Fruit fly (Drosophila melanogaster) whole organism, adult: ENCODE measurements around the gene CG13047.

Experiments
- CG11617 ChIP-seq: fragments of 200-800 bp; sonication (Bioruptor generic); optimal IDR thresholded peaks from 2 replicates; lab custom pipeline; 2017; ENCODE audit warnings: mild to moderate bottlenecking, missing biosample characterization, missing genetic modification reagents, missing genetic modification characterization
- CG12768 ChIP-seq: fragments of 200-800 bp; sonication (Bioruptor generic); optimal IDR thresholded peaks from 2 replicates; lab custom pipeline; 2017; ENCODE audit warnings: missing biosample characterization, missing genetic modification characterization, mild to moderate bottlenecking, moderate library complexity, missing genetic modification reagents
- CG14711 ChIP-seq: fragments of 200-800 bp; sonication (Bioruptor generic); optimal IDR thresholded peaks from 2 replicates; lab custom pipeline; 2018; ENCODE audit warnings: missing biosample characterization, mild to moderate bottlenecking, missing genetic modification characterization, moderate library complexity
- CG1620 ChIP-seq: fragments of 200-800 bp; sonication (Bioruptor generic); optimal IDR thresholded peaks from 2 replicates; lab custom pipeline; 2016; ENCODE audit warnings: missing biosample characterization, missing genetic modification characterization
- CG33017 ChIP-seq: fragments of 200-800 bp; sonication (Bioruptor generic); optimal IDR thresholded peaks from 2 replicates; lab custom pipeline; 2018; ENCODE audit warnings: missing biosample characterization, mild to moderate bottlenecking, missing genetic modification characterization, moderate library complexity
- CG5204 ChIP-seq: fragments of 200-800 bp; sonication (Bioruptor generic); optimal IDR thresholded peaks from 2 replicates; lab custom pipeline; 2016; ENCODE audit warnings: missing biosample characterization, missing genetic modification characterization
- CG7045 ChIP-seq: fragments of 200-800 bp; sonication (Bioruptor generic); optimal IDR thresholded peaks from 2 replicates; lab custom pipeline; 2017; ENCODE audit warnings: missing biosample characterization, mild to moderate bottlenecking, missing genetic modification characterization
- CG7101 ChIP-seq: fragments of 200-800 bp; sonication (Bioruptor generic); optimal IDR thresholded peaks from 2 replicates; lab custom pipeline; 2018; ENCODE audit warnings: missing biosample characterization, mild to moderate bottlenecking, missing genetic modification characterization, moderate library complexity
- Clk ChIP-seq: fragments of 200-800 bp; sonication (Bioruptor generic); optimal IDR thresholded peaks from 2 replicates; lab custom pipeline; 2017; ENCODE audit warnings: missing biosample characterization, missing genetic modification characterization
- Crg-1 ChIP-seq: fragments of 200-800 bp; sonication (Bioruptor generic); optimal IDR thresholded peaks from 2 replicates; lab custom pipeline; 2016; ENCODE audit warnings: missing biosample characterization, missing genetic modification characterization
- Hr96 ChIP-seq: fragments of 200-800 bp; sonication (Bioruptor generic); optimal IDR thresholded peaks from 2 replicates; lab custom pipeline; 2016; ENCODE audit warnings: missing biosample characterization, missing genetic modification characterization
- Mnt ChIP-seq: fragments of 200-800 bp; sonication (Bioruptor generic); optimal IDR thresholded peaks from 2 replicates; lab custom pipeline; 2016; ENCODE audit warnings: missing biosample characterization, mild to moderate bottlenecking, missing genetic modification characterization
- bab1 ChIP-seq: fragments of 200-800 bp; sonication (Bioruptor generic); optimal IDR thresholded peaks from 3 replicates; lab custom pipeline; 2019; ENCODE audit warnings: missing biosample characterization, mild to moderate bottlenecking, missing genetic modification characterization, moderate library complexity
- cic ChIP-seq: fragments of 200-800 bp; sonication (Bioruptor generic); optimal IDR thresholded peaks from 2 replicates; lab custom pipeline; 2017; ENCODE audit warnings: missing biosample characterization, mild to moderate bottlenecking, missing genetic modification characterization, moderate library complexity
- cnc ChIP-seq, 2 experiments: fragments of >200 bp; optimal IDR thresholded peaks; 2 replicates each; lab custom pipeline; 2017
- kay ChIP-seq: fragments of 200-800 bp; sonication (Bioruptor generic); peaks from one replicate; lab custom pipeline; 2016; ENCODE audit warnings: missing biosample characterization, missing genetic modification characterization, borderline replicate concordance
- ovo ChIP-seq: fragments of 200-800 bp; sonication (Bioruptor generic); optimal IDR thresholded peaks from 2 replicates; lab custom pipeline; 2016; ENCODE audit warnings: missing biosample characterization, missing genetic modification characterization
- pad ChIP-seq: fragments of 200-800 bp; sonication (Bioruptor generic); optimal IDR thresholded peaks from 3 replicates; lab custom pipeline; 2017; ENCODE audit warnings: missing biosample characterization, missing genetic modification characterization, mild to moderate bottlenecking, moderate library complexity, missing genetic modification reagents
- tj ChIP-seq: fragments of 200-800 bp; sonication (Bioruptor generic); optimal IDR thresholded peaks from 3 replicates; lab custom pipeline; 2017; ENCODE audit warnings: missing biosample characterization, mild to moderate bottlenecking, missing genetic modification characterization, moderate library complexity
- toe ChIP-seq: fragments of 200-800 bp; sonication (Bioruptor generic); optimal IDR thresholded peaks from 2 replicates; lab custom pipeline; 2016; ENCODE audit warnings: missing biosample characterization, missing genetic modification characterization

CG13047 gene

DNA sequence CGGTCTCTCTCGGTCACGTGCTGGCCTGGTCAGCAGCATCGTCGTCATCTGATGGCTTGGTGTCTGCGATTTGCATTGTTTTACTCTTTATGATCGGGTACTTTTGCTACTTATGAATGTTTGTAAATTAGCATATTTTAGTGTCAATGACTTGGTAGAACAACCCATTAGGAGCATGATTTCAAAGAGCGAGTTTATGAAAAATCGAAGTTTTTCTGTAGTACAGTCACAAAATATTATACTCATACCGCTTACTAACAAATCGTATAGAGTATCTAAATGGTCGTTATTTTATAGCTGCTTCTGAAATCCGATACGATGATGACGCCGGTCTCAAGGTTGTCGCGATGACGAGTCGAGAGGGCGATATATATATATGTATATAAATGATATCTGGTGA is 1.1 kb upstream of the CG13047 start:
- TF ChIP-seq cnc (optimal IDR thresholded peaks at IDR 0.05; lab: Kevin White, UChicago) = no peak
- TF ChIP-seq ovo (GFP tag; lab: Kevin White, UChicago) = no peak
- TF ChIP-seq CG7101 (tag; lab: Kevin White, UChicago) = no peak
- no peak for TF ChIP-seq kay

dm6 chr3L:16283821-16284220 is 1.4 kb downstream of the CG13047 start, which contains the start of gene CG13048:
CG13048 (minus strand) TSS chr3L:16283921.
- TF ChIP-seq cic = no peak
- TF ChIP-seq CG7045 (GFP tag; lab: Kevin White, UChicago) = no peak

DNA sequence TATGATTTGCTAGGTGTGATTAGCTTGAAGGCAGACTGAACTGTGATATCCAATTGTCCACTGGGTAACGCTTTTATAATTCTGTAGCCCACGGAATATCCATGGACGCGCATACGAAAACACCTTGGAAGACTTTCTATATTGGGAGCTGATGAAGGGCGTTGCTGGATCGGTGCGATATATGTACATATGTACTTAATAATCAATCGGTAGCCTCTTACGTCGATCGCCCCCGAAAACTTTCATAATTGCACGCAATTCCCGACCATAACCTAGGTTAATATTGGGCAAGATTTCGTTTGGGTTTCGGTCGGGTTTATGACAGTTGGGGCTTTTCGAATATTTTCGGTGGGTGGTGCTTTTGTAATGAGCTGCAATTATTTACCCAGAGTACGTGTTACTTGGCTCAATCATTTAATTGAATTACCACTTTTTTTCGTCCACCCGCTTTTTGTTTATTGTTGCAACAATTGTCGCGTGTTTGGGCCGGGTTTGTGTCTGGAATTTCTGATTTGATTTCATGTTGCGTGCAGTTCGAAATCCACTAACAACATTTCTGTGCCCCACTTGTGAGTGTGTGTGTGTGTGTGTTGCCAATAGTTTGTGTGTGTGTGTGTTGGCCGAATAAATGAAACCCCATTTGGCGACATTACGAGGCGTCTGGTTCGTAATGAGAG is 3.2 kb downstream of the CG13047 start, which contains the start of gene CG13049:
CG13049 (minus strand) TSS at position 51 of the 677 bp plus-strand sequence.
- TF ChIP-seq CG33017 (tag; lab: Kevin White, UChicago) (no peak), Hr96 (GFP tag; lab: Kevin White, UChicago) (no peak), pad (GFP tag; lab: Kevin White, UChicago) (no peak), CG5204 (GFP tag; lab: Kevin White, UChicago) (no peak), CG11617 (GFP tag; lab: Kevin White, UChicago) (no peak), tj (GFP tag; lab: Kevin White, UChicago) (no peak), CG12768 (no peak), CG1620 (GFP tag; lab: Kevin White, UChicago) (no peak), Mnt (GFP tag; lab: Kevin White, UChicago) (no peak), CG7045 (GFP tag; lab: Kevin White, UChicago) (no peak), CG14711 (tag; lab: Kevin White, UChicago) (no peak), ovo (GFP tag; lab: Kevin White, UChicago) (no peak), cnc (optimal IDR thresholded peaks at IDR 0.05; lab: Kevin White, UChicago) (no peak), cic (no peak), kay (no peak), Crg-1 (GFP tag; lab: Kevin White, UChicago) (no peak), Clk (GFP tag; lab: Kevin White, UChicago) (no peak), CG7101 (tag; lab: Kevin White, UChicago) (no peak), toe (GFP tag; lab: Kevin White, UChicago) (no peak)

DNA sequence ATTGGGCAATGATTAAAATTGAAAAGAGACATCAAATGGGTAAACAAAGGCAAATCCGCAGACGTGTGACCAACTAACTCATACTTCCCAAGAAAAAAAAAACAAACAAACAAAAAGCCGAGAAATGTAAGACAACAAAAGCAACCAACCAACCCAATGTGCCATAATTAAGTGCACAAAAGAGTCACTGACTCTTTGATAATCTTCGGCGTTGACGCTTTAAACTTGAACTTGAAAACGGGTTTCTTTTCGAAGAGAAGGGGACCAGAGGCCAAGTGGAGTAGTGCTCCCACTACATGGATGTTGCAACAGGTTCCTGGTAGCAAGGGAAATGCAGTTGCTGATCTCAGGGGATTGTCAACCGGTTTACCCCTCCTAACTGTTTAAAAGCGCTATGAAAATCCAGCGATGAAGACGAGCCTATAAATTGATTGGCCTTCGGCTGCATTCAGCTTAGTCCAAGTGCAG is 5.2 kb downstream of the CG13047 start, which contains the start of gene CG13064:
CG13064 (plus strand) TSS at position 418 of the 468 bp plus-strand sequence.
- TF ChIP-seq CG7101 (tag; lab: Kevin White, UChicago) (no peak), Crg-1 (GFP tag; lab: Kevin White, UChicago) (no peak), ovo (GFP tag; lab: Kevin White, UChicago) (no peak), bab1 (no peak), CG11617 (GFP tag; lab: Kevin White, UChicago) (no peak), cic (no peak), Hr96 (GFP tag; lab: Kevin White, UChicago) (no peak), CG7045 (GFP tag; lab: Kevin White, UChicago) (no peak), cnc (optimal IDR thresholded peaks at IDR 0.05; lab: Kevin White, UChicago) (no peak), CG14711 (tag; lab: Kevin White, UChicago) (no peak), toe (GFP tag; lab: Kevin White, UChicago) (no peak), CG33017 (tag; lab: Kevin White, UChicago) (no peak), CG12768 (no peak), CG1620 (GFP tag; lab: Kevin White, UChicago) (no peak)

dm6 chr3L:16279171-16279570 is 6.0 kb downstream of the CG13047 start, which contains the start of gene CG13050:
CG13050 (minus strand) TSS chr3L:16279271.
- TF ChIP-seq CG12768 (no peak), tj (GFP tag; lab: Kevin White, UChicago) (no peak), Clk (GFP tag; lab: Kevin White, UChicago) (no peak), CG7045 (GFP tag; lab: Kevin White, UChicago) (no peak), CG5204 (GFP tag; lab: Kevin White, UChicago) (no peak), pad (GFP tag; lab: Kevin White, UChicago) (no peak), toe (GFP tag; lab: Kevin White, UChicago) (no peak), cnc (optimal IDR thresholded peaks at IDR 0.05; lab: Kevin White, UChicago) (no peak), kay (no peak), CG14711 (tag; lab: Kevin White, UChicago) (no peak), Mnt (GFP tag; lab: Kevin White, UChicago) (no peak), Hr96 (GFP tag; lab: Kevin White, UChicago) (no peak), CG7101 (tag; lab: Kevin White, UChicago) (no peak), Crg-1 (GFP tag; lab: Kevin White, UChicago) (no peak), ovo (GFP tag; lab: Kevin White, UChicago) (no peak), CG1620 (GFP tag; lab: Kevin White, UChicago) (no peak)

dm6 chr3L:16277135-16277534 is 8.1 kb downstream of the CG13047 start, which contains the start of gene CG13065:
CG13065 (plus strand) TSS chr3L:16277435.
- TF ChIP-seq CG33017 (tag; lab: Kevin White, UChicago) (no peak), CG14711 (tag; lab: Kevin White, UChicago) (no peak), CG1620 (GFP tag; lab: Kevin White, UChicago) (no peak)
